Worm (Caenorhabditis elegans): ENCODE measurements around the gene sdz-31.

Gene sdz-31

ce11 chrV:9841376-9841775 lies 38.6 kb upstream of the sdz-31 start, which contains the start of gene sru-36:
TSS of gene sru-36 (plus strand) at chrV:9841676.
- TF ChIP-seq fkh-8 (tag; optimal IDR thresholded peaks at IDR 0.05) (no peak), C04F5.9 (tag; optimal IDR thresholded peaks at IDR 0.05) (no peak), sox-4 (tag; optimal IDR thresholded peaks at IDR 0.05) (no peak), egl-13 (tag; optimal IDR thresholded peaks at IDR 0.05) (no peak), fkh-4 (tag; optimal IDR thresholded peaks at IDR 0.05; ENCODE audit: borderline replicate concordance) (no peak), ama-1 (optimal IDR thresholded peaks at IDR 0.05) (no peak), ets-5 (GFP tag; IDR thresholded peaks at IDR 0.05) (no peak), skn-1 (tag; optimal IDR thresholded peaks at IDR 0.05) (no peak), rnt-1 (tag; optimal IDR thresholded peaks at IDR 0.05) (no peak), nhr-84 (tag; optimal IDR thresholded peaks at IDR 0.05) (no peak), ceh-82 (tag; optimal IDR thresholded peaks at IDR 0.05) (no peak), xbp-1 (tag; optimal IDR thresholded peaks at IDR 0.05) (no peak)

- TF ChIP-seq ceh-90 (tag; optimal IDR thresholded peaks at IDR 0.05) (no peak), fos-1 (tag; optimal IDR thresholded peaks at IDR 0.05) (no peak), nhr-20 (tag; optimal IDR thresholded peaks at IDR 0.05) (no peak), fkh-4 (tag; optimal IDR thresholded peaks at IDR 0.05; ENCODE audit: borderline replicate concordance) (no peak), snpc-4 (tag; optimal IDR thresholded peaks at IDR 0.05) (no peak)
These were observed 36.5 kb upstream of the sdz-31 start, which contains the start of gene sru-8 for ce11 chrV:9843376-9843916. TSS of gene sru-8 (plus strand) at chrV:9843866.

- TF ChIP-seq sup-37 (GFP tag; optimal IDR thresholded peaks at IDR 0.05) (no peak), ztf-4 (tag; optimal IDR thresholded peaks at IDR 0.05) (no peak), F16B12.6 (tag; optimal IDR thresholded peaks at IDR 0.05) (no peak), aly-2 (tag; optimal IDR thresholded peaks at IDR 0.05) (no peak), mdl-1 (tag; optimal IDR thresholded peaks at IDR 0.05) (no peak), ceh-90 (tag; optimal IDR thresholded peaks at IDR 0.05) (no peak), sptf-1 (tag; optimal IDR thresholded peaks at IDR 0.05) (no peak), lin-35 (GFP tag; optimal IDR thresholded peaks at IDR 0.05) (no peak), ceh-8 (GFP tag; optimal IDR thresholded peaks at IDR 0.05) (no peak), nhr-19 (GFP tag; conservative IDR thresholded peaks at IDR 0.05) (no peak), snpc-4 (tag; optimal IDR thresholded peaks at IDR 0.05) (no peak), unc-86 (tag; optimal IDR thresholded peaks at IDR 0.05) (no peak), nhr-77 (tag; optimal IDR thresholded peaks at IDR 0.05) (no peak)
These were observed 31.4 kb upstream of the sdz-31 start for ce11 chrV:9848576-9848975.

- peak; percentile 67 for TF ChIP-seq lin-14 (GFP tag; optimal IDR thresholded peaks at IDR 0.05)
- no peak for TF ChIP-seq alr-1 (tag; optimal IDR thresholded peaks at IDR 0.05; ENCODE audit: borderline replicate concordance)
- peak in 1 of 2 experiments; percentile 1 for TF ChIP-seq efl-1 (optimal IDR thresholded peaks at IDR 0.05)
- no peak for TF ChIP-seq efl-1 (GFP tag; optimal IDR thresholded peaks at IDR 0.05 in 1 of 2)
- peak in 1 of 2 experiments; percentile 4 for TF ChIP-seq lin-35 (GFP tag; optimal IDR thresholded peaks at IDR 0.05)
- peak in 1 of 2 experiments; percentile 12 for TF ChIP-seq lsy-2 (tag; optimal IDR thresholded peaks at IDR 0.05)
- no peak for TF ChIP-seq Y116A8C.19 (tag; optimal IDR thresholded peaks at IDR 0.05; ENCODE audit: borderline replicate concordance)
- peak; percentile 6 for TF ChIP-seq mep-1 (tag; optimal IDR thresholded peaks at IDR 0.05)
- TF ChIP-seq nhr-20 (tag; optimal IDR thresholded peaks at IDR 0.05), result no peak
- peak in 1 of 3 experiments; percentile 19 for TF ChIP-seq ceh-82 (tag; optimal IDR thresholded peaks at IDR 0.05)
These were observed 26.2 kb upstream of the sdz-31 start for ce11 chrV:9853801-9854200.
